Fruit fly (Drosophila melanogaster) whole organism, prepupa: ENCODE results near the gene CG12012.
A peak's percentile ranks its signal among the peaks of the same experiment; 100 is the strongest.

Experiments
- CG10669 ChIP-seq: fragments of 200-800 bp; sonication (Bioruptor generic); optimal IDR thresholded peaks from 3 replicates; lab custom pipeline; 2018; ENCODE audit warnings: missing biosample characterization, mild to moderate bottlenecking, missing genetic modification characterization, moderate library complexity
- CG11294 ChIP-seq: fragments of 200-800 bp; sonication (Bioruptor generic); IDR thresholded peaks from 2 replicates; pipeline ENCODE4 v1.3.6; 2022; ENCODE audit warnings: missing biosample characterization, missing genetic modification characterization
- CG11762 ChIP-seq: fragments of 200-800 bp; sonication (Bioruptor generic); optimal IDR thresholded peaks from 3 replicates; lab custom pipeline; 2016; ENCODE audit warnings: missing biosample characterization, missing genetic modification characterization; ENCODE audit not compliant: insufficient read depth
- CG11902 ChIP-seq: fragments of 200-800 bp; sonication (Bioruptor generic); optimal IDR thresholded peaks from 3 replicates; lab custom pipeline; 2016; ENCODE audit warnings: missing biosample characterization, missing genetic modification characterization
- CG15336 ChIP-seq: fragments of 200-800 bp; sonication (Bioruptor generic); IDR thresholded peaks from 2 replicates; pipeline ENCODE4 v1.3.6; 2022; ENCODE audit warnings: missing biosample characterization, missing genetic modification characterization
- CG1621 ChIP-seq: fragments of 200-800 bp; sonication (Bioruptor generic); optimal IDR thresholded peaks from 3 replicates; lab custom pipeline; 2018; ENCODE audit warnings: missing biosample characterization, mild to moderate bottlenecking, missing genetic modification characterization
- CG16779 ChIP-seq: fragments of 200-800 bp; sonication (Bioruptor generic); optimal IDR thresholded peaks from 3 replicates; lab custom pipeline; 2017; ENCODE audit warnings: missing biosample characterization, mild to moderate bottlenecking, missing genetic modification characterization
- CG3032 ChIP-seq: fragments of 200-800 bp; optimal IDR thresholded peaks from 2 replicates; lab custom pipeline; 2019; ENCODE audit warnings: missing biosample characterization, mild to moderate bottlenecking, missing genetic modification characterization, moderate library complexity
- CG31627 ChIP-seq: fragments of 200-800 bp; sonication (Bioruptor generic); optimal IDR thresholded peaks from 3 replicates; lab custom pipeline; 2016; ENCODE audit warnings: missing biosample characterization, missing genetic modification characterization
- CG32006 ChIP-seq: fragments of 200-800 bp; sonication (Bioruptor generic); optimal IDR thresholded peaks from 3 replicates; lab custom pipeline; 2017; ENCODE audit warnings: missing biosample characterization, mild to moderate bottlenecking, missing genetic modification characterization
- CG34406 ChIP-seq: fragments of 200-800 bp; sonication (Bioruptor generic); optimal IDR thresholded peaks from 3 replicates; lab custom pipeline; 2016; ENCODE audit warnings: missing biosample characterization, missing genetic modification characterization
- CG4318 ChIP-seq: fragments of 200-800 bp; sonication (Bioruptor generic); optimal IDR thresholded peaks from 3 replicates; lab custom pipeline; 2017; ENCODE audit warnings: missing biosample characterization, mild to moderate bottlenecking, missing genetic modification characterization
- CG6163 ChIP-seq: fragments of 200-800 bp; sonication (Bioruptor generic); IDR thresholded peaks from 3 replicates; pipeline ENCODE4 v1.3.6; 2022; ENCODE audit warnings: missing biosample characterization, missing genetic modification characterization
- CG6276 ChIP-seq: fragments of 200-800 bp; sonication (Bioruptor generic); optimal IDR thresholded peaks from 2 replicates; lab custom pipeline; 2017; ENCODE audit warnings: missing biosample characterization, mild to moderate bottlenecking, missing genetic modification characterization
- CG6792 ChIP-seq: fragments of 200-800 bp; sonication (Bioruptor generic); optimal IDR thresholded peaks from 3 replicates; lab custom pipeline; 2016; ENCODE audit warnings: missing biosample characterization, missing genetic modification characterization
- CG6808 ChIP-seq: fragments of 200-800 bp; sonication (Bioruptor generic); optimal IDR thresholded peaks from 3 replicates; lab custom pipeline; 2017; ENCODE audit warnings: missing biosample characterization, missing genetic modification characterization, mild to moderate bottlenecking, moderate library complexity, missing genetic modification reagents
- CG6854 ChIP-seq: fragments of 200-800 bp; sonication (Bioruptor generic); optimal IDR thresholded peaks from 2 replicates; lab custom pipeline; 2017; ENCODE audit warnings: missing biosample characterization, mild to moderate bottlenecking, missing genetic modification characterization
- CG7368 ChIP-seq: fragments of 200-800 bp; sonication (Bioruptor generic); optimal IDR thresholded peaks from 3 replicates; lab custom pipeline; 2016; ENCODE audit warnings: missing biosample characterization, missing genetic modification characterization
- CG8119 ChIP-seq: fragments of 200-800 bp; sonication (Bioruptor generic); IDR thresholded peaks from 3 replicates; pipeline ENCODE4 v1.3.6; 2022; ENCODE audit warnings: missing biosample characterization, missing genetic modification characterization
- CG8319 ChIP-seq: fragments of 200-800 bp; sonication (Bioruptor generic); optimal IDR thresholded peaks from 3 replicates; lab custom pipeline; 2016; ENCODE audit warnings: missing biosample characterization, missing genetic modification characterization
- CG8632 ChIP-seq: fragments of 200-800 bp; sonication (Bioruptor generic); optimal IDR thresholded peaks from 3 replicates; lab custom pipeline; 2016; ENCODE audit warnings: missing biosample characterization, missing genetic modification characterization
- Eip75B ChIP-seq: fragments of 200-800 bp; sonication (Bioruptor generic); optimal IDR thresholded peaks from 3 replicates; lab custom pipeline; 2016; ENCODE audit warnings: missing biosample characterization, missing genetic modification characterization
- Eip78C ChIP-seq: fragments of 200-800 bp; sonication (Bioruptor generic); peaks from one replicate; lab custom pipeline; 2016; ENCODE audit warnings: missing biosample characterization, missing genetic modification characterization
- Eip93F ChIP-seq: fragments of 200-800 bp; sonication (Bioruptor generic); optimal IDR thresholded peaks from 2 replicates; lab custom pipeline; 2016; ENCODE audit warnings: missing biosample characterization, mild to moderate bottlenecking, missing genetic modification characterization
- Ets21C ChIP-seq: fragments of 200-800 bp; sonication (Bioruptor generic); optimal IDR thresholded peaks from 3 replicates; lab custom pipeline; 2016; ENCODE audit warnings: missing biosample characterization, missing genetic modification characterization
- Ets96B ChIP-seq: fragments of 200-800 bp; optimal IDR thresholded peaks from 2 replicates; lab custom pipeline; 2019; ENCODE audit warnings: missing biosample characterization, mild to moderate bottlenecking, missing genetic modification characterization, moderate library complexity
- Gug ChIP-seq: fragments of 200-800 bp; sonication (Bioruptor generic); IDR thresholded peaks from 2 replicates; pipeline ENCODE4 v1.3.6; 2022; ENCODE audit warnings: missing biosample characterization, missing genetic modification characterization
- Hr38 ChIP-seq: sonication (Bioruptor generic); optimal IDR thresholded peaks from 2 replicates; lab custom pipeline; 2016; ENCODE audit warnings: missing biosample characterization, missing genetic modification characterization
- Hr39 ChIP-seq: fragments of 200-800 bp; sonication (Bioruptor generic); optimal IDR thresholded peaks from 2 replicates; lab custom pipeline; 2016; ENCODE audit warnings: missing biosample characterization, missing genetic modification characterization
- Hr4 ChIP-seq: fragments of 200-800 bp; sonication (Bioruptor generic); optimal IDR thresholded peaks from 3 replicates; lab custom pipeline; 2016; ENCODE audit warnings: missing biosample characterization, missing genetic modification characterization
- Lpt ChIP-seq: fragments of 200-800 bp; sonication (Bioruptor generic); optimal IDR thresholded peaks from 3 replicates; lab custom pipeline; 2016; ENCODE audit warnings: missing biosample characterization, missing genetic modification characterization
- Met ChIP-seq: fragments of 200-800 bp; sonication (Bioruptor generic); optimal IDR thresholded peaks from 3 replicates; lab custom pipeline; 2016; ENCODE audit warnings: missing biosample characterization, missing genetic modification characterization
- Smox ChIP-seq: fragments of 200-800 bp; sonication (Bioruptor generic); optimal IDR thresholded peaks from 3 replicates; lab custom pipeline; 2016; ENCODE audit warnings: missing biosample characterization, missing genetic modification characterization
- Sox14 ChIP-seq: fragments of 200-800 bp; sonication (Bioruptor generic); optimal IDR thresholded peaks from 3 replicates; lab custom pipeline; 2016; ENCODE audit warnings: missing biosample characterization, missing genetic modification characterization
- Sox15 ChIP-seq: fragments of 200-800 bp; sonication (Bioruptor generic); optimal IDR thresholded peaks from 3 replicates; lab custom pipeline; 2016; ENCODE audit warnings: missing biosample characterization, missing genetic modification characterization
- achi ChIP-seq: fragments of 200-800 bp; sonication (Bioruptor generic); optimal IDR thresholded peaks from 3 replicates; lab custom pipeline; 2016; ENCODE audit warnings: missing biosample characterization, missing genetic modification characterization
- acj6 ChIP-seq: fragments of 200-800 bp; sonication (Bioruptor generic); optimal IDR thresholded peaks from 3 replicates; lab custom pipeline; 2016; ENCODE audit warnings: missing biosample characterization, missing genetic modification characterization
- cyc ChIP-seq: fragments of 200-800 bp; sonication (Bioruptor generic); optimal IDR thresholded peaks from 3 replicates; lab custom pipeline; 2016; ENCODE audit warnings: missing biosample characterization, missing genetic modification characterization
- dac ChIP-seq: fragments of 200-800 bp; sonication (Bioruptor generic); optimal IDR thresholded peaks from 2 replicates; lab custom pipeline; 2017; ENCODE audit warnings: missing biosample characterization, mild to moderate bottlenecking, missing genetic modification characterization
- dsx ChIP-seq: fragments of 200-800 bp; optimal IDR thresholded peaks from 3 replicates; lab custom pipeline; 2019; ENCODE audit warnings: missing biosample characterization, mild to moderate bottlenecking, missing genetic modification characterization, moderate library complexity; ENCODE audit not compliant: poor library complexity, severe bottlenecking
- eg ChIP-seq: fragments of 200-800 bp; sonication (Bioruptor generic); IDR thresholded peaks from 3 replicates; pipeline ENCODE4 v1.3.6; 2022; ENCODE audit warnings: missing biosample characterization, missing genetic modification characterization
- esn ChIP-seq: fragments of 200-800 bp; sonication (Bioruptor generic); optimal IDR thresholded peaks from 2 replicates; lab custom pipeline; 2016; ENCODE audit warnings: missing biosample characterization, mild to moderate bottlenecking, missing genetic modification characterization, moderate library complexity
- fd59A ChIP-seq: fragments of 200-800 bp; sonication (Bioruptor generic); optimal IDR thresholded peaks from 2 replicates; lab custom pipeline; 2017; ENCODE audit warnings: missing biosample characterization, mild to moderate bottlenecking, missing genetic modification characterization, missing genetic modification reagents
- fd85E ChIP-seq: fragments of 200-800 bp; sonication (Bioruptor generic); optimal IDR thresholded peaks from 3 replicates; lab custom pipeline; 2016; ENCODE audit warnings: missing biosample characterization, missing genetic modification characterization
- fkh ChIP-seq: fragments of 200-800 bp; sonication (Bioruptor generic); optimal IDR thresholded peaks from 3 replicates; lab custom pipeline; 2017; ENCODE audit warnings: missing biosample characterization, mild to moderate bottlenecking, missing genetic modification characterization, moderate library complexity
- lz ChIP-seq: fragments of 200-800 bp; sonication (Bioruptor generic); optimal IDR thresholded peaks from 3 replicates; lab custom pipeline; 2016; ENCODE audit warnings: missing biosample characterization, missing genetic modification characterization
- pdm3 ChIP-seq: fragments of 200-800 bp; sonication (Bioruptor generic); optimal IDR thresholded peaks from 3 replicates; lab custom pipeline; 2016; ENCODE audit warnings: missing biosample characterization, missing genetic modification characterization
- salr ChIP-seq, 2 experiments: fragments of 200-800 bp; sonication (Bioruptor generic); optimal IDR thresholded peaks; 3 replicates each; lab custom pipeline; 2016 to 2018; ENCODE audit warnings: missing biosample characterization in 2 of 2, missing genetic modification characterization in 2 of 2, mild to moderate bottlenecking in 1 of 2
- ss ChIP-seq, 2 experiments: fragments of 200-800 bp; sonication (Bioruptor generic); optimal IDR thresholded peaks; 2 replicates in 1 of 2; 3 replicates in 1 of 2; lab custom pipeline; 2017 to 2018; ENCODE audit warnings: mild to moderate bottlenecking in 2 of 2, missing biosample characterization in 2 of 2, missing genetic modification characterization in 2 of 2, moderate library complexity in 1 of 2
- topi ChIP-seq: fragments of 200-800 bp; sonication (Bioruptor generic); optimal IDR thresholded peaks from 3 replicates; lab custom pipeline; 2016; ENCODE audit warnings: missing biosample characterization, missing genetic modification characterization
- vri ChIP-seq: fragments of 200-800 bp; sonication (Bioruptor generic); optimal IDR thresholded peaks from 3 replicates; lab custom pipeline; 2016; ENCODE audit warnings: missing biosample characterization, mild to moderate bottlenecking, missing genetic modification characterization

CG12012 gene

dm6 chr3L:3338882-3339590 is 37.5 kb upstream of the CG12012 start:
- TF ChIP-seq acj6 (GFP tag; lab: Kevin White, UChicago) (no peak), Eip75B (GFP tag; lab: Kevin White, UChicago) (no peak), Eip93F (GFP tag; lab: Kevin White, UChicago) (no peak), dac (peak; percentile 59), Hr38 (GFP tag; lab: Kevin White, UChicago) (no peak), cyc (GFP tag; lab: Kevin White, UChicago) (no peak), Eip78C (GFP tag; lab: Kevin White, UChicago) (peak; percentile 58), Met (GFP tag; lab: Kevin White, UChicago) (no peak), Gug (GFP tag; lab: Robert Waterston, UW) (no peak; the same call in 1 of the 2 replicates), fd59A (GFP tag; lab: Kevin White, UChicago) (no peak), CG32006 (GFP tag; lab: Kevin White, UChicago) (peak; percentile 85), CG11294 (GFP tag; lab: Robert Waterston, UW) (no peak; the same call in 1 of the 2 replicates), Smox (GFP tag; lab: Kevin White, UChicago) (no peak), dsx (GFP tag; lab: Kevin White, UChicago) (no peak), eg (peak; percentile 75), CG6163 (GFP tag; lab: Robert Waterston, UW) (peak; percentile 41; the same call in 2 of the 3 replicates), fd85E (GFP tag; lab: Kevin White, UChicago) (no peak), Lpt (GFP tag; lab: Kevin White, UChicago) (peak; percentile 1), CG31627 (GFP tag; lab: Kevin White, UChicago) (no peak), CG6792 (GFP tag; lab: Kevin White, UChicago) (no peak), Ets96B (tag; lab: Kevin White, UChicago) (peak; percentile 79), CG6808 (peak; percentile 70), CG8119 (GFP tag; lab: Robert Waterston, UW) (peak; percentile 89), CG8632 (GFP tag; lab: Kevin White, UChicago) (no peak), CG7368 (GFP tag; lab: Kevin White, UChicago) (peak; percentile 8), Sox15 (GFP tag; lab: Kevin White, UChicago) (no peak), vri (GFP tag; lab: Kevin White, UChicago) (no peak), fkh (no peak), CG4318 (peak; percentile 65), CG11902 (GFP tag; lab: Kevin White, UChicago) (no peak), Ets21C (no peak), CG6854 (GFP tag; lab: Kevin White, UChicago) (no peak), CG6276 (GFP tag; lab: Kevin White, UChicago) (peak; percentile 78), CG16779 (tag; lab: Kevin White, UChicago) (peak; percentile 30), Hr39 (GFP tag; lab: Kevin White, UChicago) (no peak), lz (GFP tag; lab: Kevin White, UChicago) (no peak), CG15336 (GFP tag; lab: Robert Waterston, UW) (peak; percentile 77), salr (GFP tag; optimal IDR thresholded peaks at IDR 0.05; lab: Kevin White, UChicago) (peak in 1 of 2 experiments; percentile 51), CG34406 (no peak), ss (GFP tag; optimal IDR thresholded peaks at IDR 0.05; lab: Kevin White, UChicago) (no peak), Sox14 (GFP tag; lab: Kevin White, UChicago) (peak; percentile 44), CG11762 (peak; percentile 37), topi (GFP tag; lab: Kevin White, UChicago) (peak; percentile 18), pdm3 (peak; percentile 23), Hr4 (GFP tag; lab: Kevin White, UChicago) (peak; percentile 76), achi (peak; percentile 40), CG1621 (tag; lab: Kevin White, UChicago) (no peak), CG3032 (tag; lab: Kevin White, UChicago) (peak; percentile 77), esn (GFP tag; lab: Kevin White, UChicago) (no peak), CG10669 (GFP tag; lab: Kevin White, UChicago) (peak; percentile 75), CG8319 (GFP tag; lab: Kevin White, UChicago) (no peak)
